Fruit fly (Drosophila melanogaster) whole organism, pupa: ENCODE results near the gene Rcd-1.

Experiments used
- CG12605 ChIP-seq: fragments of 200-800 bp; sonication (Bioruptor generic); IDR thresholded peaks from 2 replicates; pipeline ENCODE4 v1.3.6; 2022; ENCODE audit warnings: missing biosample characterization, missing genetic modification characterization
- CG15710 ChIP-seq: fragments of 200-800 bp; sonication (Bioruptor generic); optimal IDR thresholded peaks from 2 replicates; lab custom pipeline; 2018; ENCODE audit warnings: missing biosample characterization, mild to moderate bottlenecking, missing genetic modification characterization, moderate library complexity
- CG17806 ChIP-seq: fragments of 200-800 bp; sonication (Bioruptor generic); optimal IDR thresholded peaks from 2 replicates; lab custom pipeline; 2018; ENCODE audit warnings: missing biosample characterization, mild to moderate bottlenecking, missing genetic modification characterization, moderate library complexity
- CG4496 ChIP-seq: fragments of 200-800 bp; sonication (Bioruptor generic); IDR thresholded peaks from 3 replicates; pipeline ENCODE4 v1.3.6; 2022; ENCODE audit warnings: missing biosample characterization, missing genetic modification characterization
- CG8301 ChIP-seq: fragments of 200-800 bp; sonication (Bioruptor generic); optimal IDR thresholded peaks from 2 replicates; lab custom pipeline; 2018; ENCODE audit warnings: missing biosample characterization, mild to moderate bottlenecking, missing genetic modification characterization
- CG9948 ChIP-seq: fragments of 200-800 bp; sonication (Bioruptor generic); optimal IDR thresholded peaks from 2 replicates; lab custom pipeline; 2018; ENCODE audit warnings: missing biosample characterization, mild to moderate bottlenecking, missing genetic modification characterization, moderate library complexity
- EcR ChIP-seq: fragments of 200-800 bp; sonication (Bioruptor generic); optimal IDR thresholded peaks from 3 replicates; lab custom pipeline; 2019; ENCODE audit warnings: missing biosample characterization, missing genetic modification characterization, mild to moderate bottlenecking, moderate library complexity, missing genetic modification reagents
- Ets98B ChIP-seq: fragments of 200-800 bp; sonication (Bioruptor generic); IDR thresholded peaks from 2 replicates; pipeline ENCODE4 v1.3.6; 2022; ENCODE audit warnings: missing biosample characterization, missing genetic modification characterization
- Pif1A ChIP-seq: fragments of 200-800 bp; sonication (Bioruptor generic); optimal IDR thresholded peaks from 3 replicates; lab custom pipeline; 2016; ENCODE audit warnings: missing biosample characterization, missing genetic modification characterization
- fd96Ca ChIP-seq: fragments of 200-800 bp; sonication (Bioruptor generic); IDR thresholded peaks from 3 replicates; pipeline ENCODE4 v1.3.6; 2022; ENCODE audit warnings: missing biosample characterization, missing genetic modification characterization
- gl ChIP-seq: fragments of 200-800 bp; sonication (Bioruptor generic); optimal IDR thresholded peaks from 2 replicates; lab custom pipeline; 2018; ENCODE audit warnings: missing biosample characterization, mild to moderate bottlenecking, missing genetic modification characterization

dm6 chrX:19597684-19598363 is 40.7 kb upstream of the Rcd-1 start, which contains the start of gene RpS10b:
- TF ChIP-seq CG17806 (peak; percentile 28), EcR (no peak), gl (tag; lab: Kevin White, UChicago) (peak; percentile 73), CG4496 (GFP tag; lab: Robert Waterston, UW) (peak; percentile 92), CG8301 (tag; lab: Kevin White, UChicago) (peak; percentile 47), fd96Ca (GFP tag; lab: Robert Waterston, UW) (no peak), CG12605 (peak; percentile 79), CG15710 (tag; lab: Kevin White, UChicago) (peak; percentile 67), CG9948 (tag; lab: Kevin White, UChicago) (peak; percentile 3), Pif1A (GFP tag; lab: Kevin White, UChicago) (peak; percentile 85), Ets98B (GFP tag; lab: Robert Waterston, UW) (peak; percentile 41)
